Worm (Caenorhabditis elegans) whole organism, L2 larva: ENCODE data around the gene aqp-6.

ENCODE experiments used
- ama-1 ChIP-seq: fragments of 150-350 bp; optimal IDR thresholded peaks from 2 replicates; lab custom pipeline; 2018; ENCODE audit warnings: inconsistent platforms
- lin-39 ChIP-seq: fragments of 150-350 bp; optimal IDR thresholded peaks from 2 replicates; lab custom pipeline; 2014; ENCODE audit warnings: missing biosample characterization, missing genetic modification reagents, missing genetic modification characterization
- unc-62 ChIP-seq: fragments of 150-350 bp; optimal IDR thresholded peaks from 2 replicates; lab custom pipeline; 2014; ENCODE audit warnings: missing biosample characterization, missing genetic modification reagents, missing genetic modification characterization

DNA sequence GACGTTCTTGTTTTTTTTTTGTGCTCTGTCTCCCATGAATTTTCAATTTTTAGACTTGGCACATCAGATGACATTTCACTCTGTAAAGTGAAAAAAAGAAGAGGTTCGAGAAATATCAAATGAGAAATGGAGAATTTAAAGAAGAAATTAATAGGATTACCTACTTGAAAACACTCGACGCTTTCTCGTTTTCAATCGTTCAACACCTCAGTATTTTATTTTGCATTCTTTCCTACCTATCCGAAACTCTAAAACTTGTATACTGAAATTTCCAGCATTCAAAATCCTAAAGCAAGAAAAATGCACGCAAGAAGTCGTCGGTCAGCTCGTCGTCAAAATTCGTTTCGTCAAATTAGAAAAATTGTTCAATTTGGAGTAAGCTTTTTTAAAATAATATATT is 12.5 kb upstream of the aqp-6 start, which contains the start of gene kvs-2:
- TF ChIP-seq unc-62 (GFP tag; lab: Kevin White, UChicago), result no peak
- TF ChIP-seq ama-1 (lab: Kevin White, UChicago), result no peak
- TF ChIP-seq lin-39 (tag; lab: Kevin White, UChicago), result no peak
